Fruit fly (Drosophila melanogaster) whole organism, embryonic: ENCODE results near the gene GstT4.

Experiments
- ATbp ChIP-seq: fragments of 200-800 bp; sonication (Bioruptor generic); optimal IDR thresholded peaks from 2 replicates; lab custom pipeline; 2017; ENCODE audit warnings: missing biosample characterization, mild to moderate bottlenecking, missing genetic modification characterization, missing genetic modification reagents
- Bdp1 ChIP-seq: fragments of 200-800 bp; sonication (Bioruptor generic); optimal IDR thresholded peaks from 3 replicates; lab custom pipeline; 2016; ENCODE audit warnings: missing biosample characterization, missing genetic modification characterization
- Blimp-1 ChIP-seq: fragments of 200-800 bp; sonication (Bioruptor generic); optimal IDR thresholded peaks from 3 replicates; lab custom pipeline; 2018; ENCODE audit warnings: missing biosample characterization, missing genetic modification characterization, mild to moderate bottlenecking, moderate library complexity, missing genetic modification reagents
- CG10462 ChIP-seq: fragments of 200-800 bp; sonication (Bioruptor generic); optimal IDR thresholded peaks from 2 replicates; lab custom pipeline; 2016; ENCODE audit warnings: missing biosample characterization, missing genetic modification characterization
- CG11085 ChIP-seq: fragments of 200-800 bp; sonication (Bioruptor generic); IDR thresholded peaks from 2 replicates; pipeline ENCODE4 v1.3.6; 2022; ENCODE audit warnings: missing biosample characterization, missing genetic modification characterization
- CG11398 ChIP-seq: fragments of 200-800 bp; sonication (Bioruptor generic); optimal IDR thresholded peaks from 2 replicates; lab custom pipeline; 2016; ENCODE audit warnings: missing biosample characterization, missing genetic modification characterization
- CG1233 ChIP-seq: fragments of 200-800 bp; sonication (Bioruptor generic); optimal IDR thresholded peaks from 4 replicates; lab custom pipeline; 2018; ENCODE audit warnings: missing biosample characterization, mild to moderate bottlenecking, missing genetic modification characterization
- CG15601 ChIP-seq: fragments of 200-800 bp; sonication (Bioruptor generic); optimal IDR thresholded peaks from 3 replicates; lab custom pipeline; 2019; ENCODE audit warnings: missing biosample characterization, mild to moderate bottlenecking, missing genetic modification characterization, moderate library complexity
- CG17186 ChIP-seq: fragments of 200-800 bp; sonication (Bioruptor generic); optimal IDR thresholded peaks from 3 replicates; lab custom pipeline; 2017; ENCODE audit warnings: missing biosample characterization, missing genetic modification reagents, missing genetic modification characterization
- CG18476 ChIP-seq: fragments of 200-800 bp; sonication (Bioruptor generic); optimal IDR thresholded peaks from 2 replicates; lab custom pipeline; 2016; ENCODE audit warnings: missing biosample characterization, mild to moderate bottlenecking, missing genetic modification characterization
- CG3163 ChIP-seq: fragments of 200-800 bp; sonication (Bioruptor generic); optimal IDR thresholded peaks from 3 replicates; lab custom pipeline; 2016; ENCODE audit warnings: missing biosample characterization, missing genetic modification characterization
- CG33557 ChIP-seq: fragments of 200-800 bp; sonication (Bioruptor generic); optimal IDR thresholded peaks from 2 replicates; lab custom pipeline; 2019; ENCODE audit warnings: missing biosample characterization, mild to moderate bottlenecking, missing genetic modification characterization, moderate library complexity
- CG4328 ChIP-seq: fragments of 200-800 bp; sonication (Bioruptor generic); optimal IDR thresholded peaks from 3 replicates; lab custom pipeline; 2017; ENCODE audit warnings: missing biosample characterization, missing genetic modification reagents, missing genetic modification characterization
- CG4424 ChIP-seq: fragments of 200-800 bp; sonication (Bioruptor generic); optimal IDR thresholded peaks from 3 replicates; lab custom pipeline; 2016; ENCODE audit warnings: missing biosample characterization, missing genetic modification characterization
- CG4707 ChIP-seq: fragments of 200-800 bp; sonication (Bioruptor generic); optimal IDR thresholded peaks from 2 replicates; lab custom pipeline; 2018; ENCODE audit warnings: missing biosample characterization, mild to moderate bottlenecking, missing genetic modification characterization, moderate library complexity
- CG5245 ChIP-seq: fragments of 200-800 bp; sonication (Bioruptor generic); optimal IDR thresholded peaks from 3 replicates; lab custom pipeline; 2016; ENCODE audit warnings: missing biosample characterization, missing genetic modification characterization
- CG7839 ChIP-seq: fragments of 200-800 bp; sonication (Bioruptor generic); optimal IDR thresholded peaks from 3 replicates; lab custom pipeline; 2018; ENCODE audit warnings: missing biosample characterization, mild to moderate bottlenecking, missing genetic modification characterization, moderate library complexity
- CG7928 ChIP-seq: fragments of 200-800 bp; sonication (Bioruptor generic); optimal IDR thresholded peaks from 2 replicates; lab custom pipeline; 2017; ENCODE audit warnings: missing biosample characterization, mild to moderate bottlenecking, missing genetic modification characterization
- CG9609 ChIP-seq: fragments of 200-800 bp; sonication (Bioruptor generic); optimal IDR thresholded peaks from 3 replicates; lab custom pipeline; 2016; ENCODE audit warnings: missing biosample characterization, missing genetic modification characterization
- CG9727 ChIP-seq: fragments of 200-800 bp; sonication (Bioruptor generic); optimal IDR thresholded peaks from 3 replicates; lab custom pipeline; 2017; ENCODE audit warnings: missing biosample characterization, mild to moderate bottlenecking, missing genetic modification characterization
- D ChIP-seq, 2 experiments: fragments of 200-800 bp in 1 of 2; fragments of >200 bp in 1 of 2; sonication (Bioruptor generic) in 1 of 2; optimal IDR thresholded peaks; 2 replicates in 1 of 2; 3 replicates in 1 of 2; lab custom pipeline; 2017; ENCODE audit warnings: mild to moderate bottlenecking in 1 of 2, missing biosample characterization in 1 of 2, missing genetic modification characterization in 1 of 2, missing genetic modification reagents in 1 of 2
- Doc2 ChIP-seq: fragments of 200-800 bp; sonication (Bioruptor generic); IDR thresholded peaks from 2 replicates; pipeline ENCODE4 v1.3.6; 2022; ENCODE audit warnings: missing biosample characterization, missing genetic modification characterization
- Elba2 ChIP-seq: fragments of 200-800 bp; sonication (Bioruptor generic); optimal IDR thresholded peaks from 3 replicates; lab custom pipeline; 2016; ENCODE audit warnings: missing biosample characterization, missing genetic modification characterization
- HLH3B ChIP-seq: fragments of 200-800 bp; sonication (Bioruptor generic); IDR thresholded peaks from 2 replicates; pipeline ENCODE4 v1.3.6; 2022; ENCODE audit warnings: missing biosample characterization, missing genetic modification characterization
- HLH4C ChIP-seq: fragments of 200-800 bp; sonication (Bioruptor generic); IDR thresholded peaks from 3 replicates; pipeline ENCODE4 v1.3.6; 2022; ENCODE audit warnings: missing biosample characterization, missing genetic modification characterization; ENCODE audit not compliant: partially characterized antibody
- Hey ChIP-seq: fragments of 200-800 bp; sonication (Bioruptor generic); optimal IDR thresholded peaks from 3 replicates; lab custom pipeline; 2018; ENCODE audit warnings: missing biosample characterization, mild to moderate bottlenecking, missing genetic modification characterization
- Hr78 ChIP-seq, 2 experiments: fragments of 200-800 bp in 1 of 2; fragments of >200 bp in 1 of 2; sonication (Bioruptor generic) in 1 of 2; optimal IDR thresholded peaks; 2 replicates each; lab custom pipeline; 2017 to 2019; ENCODE audit warnings: missing biosample characterization in 2 of 2, missing genetic modification characterization in 2 of 2, mild to moderate bottlenecking in 1 of 2, moderate library complexity in 1 of 2
- Jarid2 ChIP-seq: fragments of 200-800 bp; sonication (Bioruptor generic); optimal IDR thresholded peaks from 3 replicates; lab custom pipeline; 2017; ENCODE audit warnings: mild to moderate bottlenecking, missing biosample characterization, missing genetic modification reagents, missing genetic modification characterization
- Mad ChIP-seq: fragments of 200-800 bp; sonication (Bioruptor generic); optimal IDR thresholded peaks from 2 replicates; lab custom pipeline; 2016; ENCODE audit warnings: missing biosample characterization, missing genetic modification characterization
- Mes4 ChIP-seq: fragments of 200-800 bp; sonication (Bioruptor generic); optimal IDR thresholded peaks from 2 replicates; lab custom pipeline; 2016; ENCODE audit warnings: missing biosample characterization, missing genetic modification characterization
- NK7.1 ChIP-seq: fragments of 200-800 bp; sonication (Bioruptor generic); optimal IDR thresholded peaks from 3 replicates; lab custom pipeline; 2016; ENCODE audit warnings: missing biosample characterization, missing genetic modification characterization
- Nf-YA ChIP-seq: fragments of 200-800 bp; sonication (Bioruptor generic); IDR thresholded peaks from 2 replicates; pipeline ENCODE4 v1.3.6; 2022; ENCODE audit warnings: missing biosample characterization, missing genetic modification characterization
- Nf-YB ChIP-seq: fragments of 200-800 bp; sonication (Bioruptor generic); optimal IDR thresholded peaks from 3 replicates; lab custom pipeline; 2019; ENCODE audit warnings: missing biosample characterization, mild to moderate bottlenecking, missing genetic modification characterization, moderate library complexity
- Nf-YC ChIP-seq: fragments of 200-800 bp; optimal IDR thresholded peaks from 3 replicates; lab custom pipeline; 2019; ENCODE audit warnings: missing biosample characterization, mild to moderate bottlenecking, missing genetic modification characterization, moderate library complexity
- Taf1 ChIP-seq: fragments of 200-800 bp; sonication (Bioruptor generic); IDR thresholded peaks from 2 replicates; pipeline ENCODE4 v1.3.6; 2022; ENCODE audit warnings: missing biosample characterization, missing genetic modification characterization
- Vsx1 ChIP-seq: fragments of 200-800 bp; sonication (Bioruptor generic); optimal IDR thresholded peaks from 2 replicates; lab custom pipeline; 2017; ENCODE audit warnings: missing biosample characterization, mild to moderate bottlenecking, missing genetic modification characterization, missing genetic modification reagents
- ap ChIP-seq: fragments of 200-800 bp; sonication (Bioruptor generic); IDR thresholded peaks from 2 replicates; pipeline ENCODE4 v1.3.6; 2022; ENCODE audit warnings: missing biosample characterization, missing genetic modification characterization
- bowl ChIP-seq: fragments of 200-800 bp; sonication (Bioruptor generic); IDR thresholded peaks from 2 replicates; pipeline ENCODE4 v1.3.6; 2022; ENCODE audit warnings: missing biosample characterization, missing genetic modification characterization
- chm ChIP-seq: fragments of 200-800 bp; sonication (Bioruptor generic); IDR thresholded peaks from 2 replicates; pipeline ENCODE4 v1.3.6; 2022; ENCODE audit warnings: missing biosample characterization, missing genetic modification characterization
- gro ChIP-seq: fragments of 200-800 bp; sonication (Bioruptor generic); optimal IDR thresholded peaks from 2 replicates; lab custom pipeline; 2016; ENCODE audit warnings: missing biosample characterization, missing genetic modification characterization
- kah ChIP-seq: fragments of 200-800 bp; sonication (Bioruptor generic); optimal IDR thresholded peaks from 2 replicates; lab custom pipeline; 2018; ENCODE audit warnings: missing biosample characterization, mild to moderate bottlenecking, missing genetic modification characterization
- mld ChIP-seq: fragments of 200-800 bp; sonication (Bioruptor generic); IDR thresholded peaks from 3 replicates; pipeline ENCODE4 v1.3.6; 2022; ENCODE audit warnings: missing biosample characterization, missing genetic modification characterization; ENCODE audit not compliant: partially characterized antibody
- nmo ChIP-seq: fragments of 200-800 bp; sonication (Bioruptor generic); optimal IDR thresholded peaks from 2 replicates; lab custom pipeline; 2018; ENCODE audit warnings: missing biosample characterization, mild to moderate bottlenecking, missing genetic modification characterization, moderate library complexity
- otp ChIP-seq: fragments of 200-800 bp; sonication (Bioruptor generic); IDR thresholded peaks from 3 replicates; pipeline ENCODE4, ENCODE4 v1.3.6; 2022; ENCODE audit warnings: missing biosample characterization, missing genetic modification characterization
- pb ChIP-seq: fragments of 200-800 bp; sonication (Bioruptor generic); optimal IDR thresholded peaks from 3 replicates; lab custom pipeline; 2016; ENCODE audit warnings: missing biosample characterization, missing genetic modification characterization
- pho ChIP-seq: fragments of 200-800 bp; sonication (Bioruptor generic); optimal IDR thresholded peaks from 2 replicates; lab custom pipeline; 2016; ENCODE audit warnings: missing biosample characterization, missing genetic modification characterization
- stc ChIP-seq: fragments of 200-800 bp; sonication (Bioruptor generic); IDR thresholded peaks from 2 replicates; pipeline ENCODE4 v1.3.6; 2022; ENCODE audit warnings: missing biosample characterization, missing genetic modification characterization
- vnd ChIP-seq: fragments of 200-800 bp; sonication (Bioruptor generic); IDR thresholded peaks from 3 replicates; pipeline ENCODE4 v1.3.6; 2022; ENCODE audit warnings: missing biosample characterization, missing genetic modification characterization; ENCODE audit not compliant: partially characterized antibody

Gene GstT4

DNA sequence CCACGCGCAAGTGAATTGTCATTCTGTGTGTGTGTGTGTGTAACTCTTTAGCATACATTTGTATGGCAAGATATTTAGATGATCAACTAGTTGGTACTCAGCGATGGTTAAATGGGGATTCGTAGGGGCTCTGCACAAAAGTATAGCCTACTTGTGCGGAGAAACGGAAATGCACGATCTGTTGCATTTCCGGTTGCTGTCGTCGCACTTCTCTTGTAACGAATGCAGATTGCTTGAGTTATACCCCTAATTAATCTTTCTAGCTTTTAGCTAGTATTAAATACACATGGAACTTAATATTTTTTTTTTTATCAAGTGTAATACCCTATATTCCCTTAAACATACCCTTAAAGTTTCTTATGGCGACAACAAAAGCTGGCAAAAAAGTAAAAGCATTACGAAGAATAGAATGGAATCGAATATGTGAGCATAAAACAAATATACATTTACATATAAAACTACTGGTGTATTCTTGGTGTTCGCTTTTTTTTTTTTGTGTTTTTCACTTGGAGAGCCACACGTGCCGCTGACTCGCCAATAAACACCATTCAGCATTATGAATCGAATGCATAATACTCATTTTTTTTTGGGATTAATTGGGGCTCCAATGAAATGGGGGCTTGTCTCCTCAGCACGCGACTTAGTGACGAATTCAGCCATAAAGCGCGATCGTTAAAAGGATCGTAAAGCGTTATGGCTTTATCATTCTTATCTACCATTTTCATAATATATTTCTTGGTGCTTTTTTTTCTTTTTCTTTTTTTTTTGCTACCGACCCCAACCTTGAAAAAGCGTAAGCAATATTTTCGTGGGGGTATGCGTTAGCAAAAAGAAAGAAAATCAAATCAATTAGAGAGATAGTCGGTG is 13.1 kb upstream of the GstT4 start (continued):
- no peak for TF ChIP-seq CG17186 (GFP tag; lab: Kevin White, UChicago)
- TF ChIP-seq CG33557 (GFP tag; lab: Kevin White, UChicago), result no peak
- TF ChIP-seq Nf-YC (tag; lab: Kevin White, UChicago), result no peak
- no peak for TF ChIP-seq Mad (GFP tag; lab: Kevin White, UChicago)
- no peak for TF ChIP-seq HLH4C (GFP tag; lab: Robert Waterston, UW)
- TF ChIP-seq otp, result 0 out of 3 replicates have a peak, but pooled peaks have one; percentile 14
- TF ChIP-seq Nf-YA (GFP tag; lab: Robert Waterston, UW), result no peak
- TF ChIP-seq CG9609 (GFP tag; lab: Kevin White, UChicago), result peak; percentile 68
- TF ChIP-seq Vsx1, result no peak
- no peak for TF ChIP-seq Doc2 (GFP tag; lab: Robert Waterston, UW)
- no peak for TF ChIP-seq Hey (tag; lab: Kevin White, UChicago)
- TF ChIP-seq CG15601, result no peak
- TF ChIP-seq Taf1, result peak; percentile 25; the same call in 1 of the 2 replicates
- TF ChIP-seq CG11398 (GFP tag; lab: Kevin White, UChicago), result no peak
- TF ChIP-seq CG1233 (GFP tag; lab: Kevin White, UChicago), result peak; percentile 35
- no peak for TF ChIP-seq Nf-YB (GFP tag; lab: Kevin White, UChicago)
- TF ChIP-seq vnd (GFP tag; lab: Robert Waterston, UW), result no peak
- TF ChIP-seq CG7928 (GFP tag; lab: Kevin White, UChicago), result peak; percentile 20
- peak; percentile 61 for TF ChIP-seq CG7839 (tag; lab: Kevin White, UChicago)
- TF ChIP-seq ap (GFP tag; lab: Robert Waterston, UW), result no peak
- TF ChIP-seq D (optimal IDR thresholded peaks at IDR 0.05; lab: Kevin White, UChicago), result no peak
- TF ChIP-seq D (GFP tag; optimal IDR thresholded peaks at IDR 0.05; lab: Kevin White, UChicago), result no peak
- peak; percentile 71 for TF ChIP-seq gro (GFP tag; lab: Kevin White, UChicago)
- TF ChIP-seq NK7.1 (GFP tag; lab: Kevin White, UChicago), result peak; percentile 18
- TF ChIP-seq kah, result no peak
- no peak for TF ChIP-seq HLH3B (GFP tag; lab: Robert Waterston, UW)
- no peak for TF ChIP-seq ATbp (GFP tag; lab: Kevin White, UChicago)
- no peak for TF ChIP-seq nmo (GFP tag; lab: Kevin White, UChicago)
- no peak for TF ChIP-seq stc
- TF ChIP-seq CG5245 (GFP tag; lab: Kevin White, UChicago), result no peak
- TF ChIP-seq pho (GFP tag; lab: Kevin White, UChicago), result peak; percentile 77
- no peak for TF ChIP-seq pb (GFP tag; lab: Kevin White, UChicago)
- no peak for TF ChIP-seq Bdp1 (GFP tag; lab: Kevin White, UChicago)
- TF ChIP-seq Hr78 (GFP tag; optimal IDR thresholded peaks at IDR 0.05; lab: Kevin White, UChicago), result no peak
- peak; percentile 66 for TF ChIP-seq CG9727 (GFP tag; lab: Kevin White, UChicago)
- peak; percentile 58 for TF ChIP-seq CG11085
- TF ChIP-seq CG4424 (GFP tag; lab: Kevin White, UChicago), result no peak
- TF ChIP-seq Mes4 (GFP tag; lab: Kevin White, UChicago), result no peak
- no peak for TF ChIP-seq Blimp-1
- peak; percentile 39 for TF ChIP-seq CG3163
- TF ChIP-seq CG18476 (GFP tag; lab: Kevin White, UChicago), result no peak
- no peak for TF ChIP-seq chm (GFP tag; lab: Robert Waterston, UW)
- no peak for TF ChIP-seq Elba2 (GFP tag; lab: Kevin White, UChicago)
- no peak for TF ChIP-seq bowl (GFP tag; lab: Robert Waterston, UW)
- TF ChIP-seq mld (GFP tag; lab: Robert Waterston, UW), result no peak
- no peak for TF ChIP-seq Jarid2 (GFP tag; lab: Kevin White, UChicago)
- TF ChIP-seq CG10462 (GFP tag; lab: Kevin White, UChicago), result no peak
- no peak for TF ChIP-seq CG4328 (GFP tag; lab: Kevin White, UChicago)
- no peak for TF ChIP-seq CG4707 (GFP tag; lab: Kevin White, UChicago)
